Worm (Caenorhabditis elegans) whole organism, young adult: Measurements from ENCODE around the gene F36H1.3.
A peak's percentile ranks its signal among the peaks of the same experiment; 100 is the strongest.

Experiments used
- B0019.2 ChIP-seq: fragments of 200-800 bp; sonication (Bioruptor generic); conservative IDR thresholded peaks from 2 replicates; pipeline ENCODE4 v1.3.6; 2022; ENCODE audit warnings: missing genetic modification reagents, missing genetic modification characterization, missing compliant biosample characterization
- B0261.1 ChIP-seq: sonication (generic microtip); optimal IDR thresholded peaks from 2 replicates; lab custom pipeline; 2016; ENCODE audit warnings: mild to moderate bottlenecking, missing genetic modification characterization, moderate library complexity, missing compliant biosample characterization
- C17E4.6 ChIP-seq: fragments of 200-800 bp; sonication (Bioruptor generic); IDR thresholded peaks from 2 replicates; pipeline ENCODE4 v1.3.6; 2022; ENCODE audit warnings: missing genetic modification reagents, missing genetic modification characterization, missing compliant biosample characterization
- Y79H2A.3 ChIP-seq: fragments of 200-800 bp; sonication (Bioruptor generic); conservative IDR thresholded peaks from 2 replicates; pipeline ENCODE4 v1.3.6; 2022; ENCODE audit warnings: missing genetic modification reagents, missing genetic modification characterization, missing compliant biosample characterization
- ZK185.1 ChIP-seq: sonication (generic microtip); optimal IDR thresholded peaks from 2 replicates; lab custom pipeline; 2016; ENCODE audit warnings: mild to moderate bottlenecking, missing genetic modification characterization, missing compliant biosample characterization; ENCODE audit not compliant: poor library complexity, severe bottlenecking
- akir-1 ChIP-seq: fragments of 200-800 bp; sonication (Bioruptor generic); optimal IDR thresholded peaks from 2 replicates; lab custom pipeline; 2018; ENCODE audit warnings: mild to moderate bottlenecking, missing genetic modification characterization, moderate library complexity, missing compliant biosample characterization
- aptf-2 ChIP-seq: fragments of 200-800 bp; sonication (Bioruptor generic); conservative IDR thresholded peaks from 2 replicates; pipeline ENCODE4 v1.3.6; 2022; ENCODE audit warnings: missing genetic modification reagents, missing genetic modification characterization, missing compliant biosample characterization
- bed-2 ChIP-seq: fragments of 200-800 bp; sonication (Bioruptor generic); IDR thresholded peaks from 2 replicates; pipeline ENCODE4 v1.3.6; 2022; ENCODE audit warnings: missing genetic modification reagents, missing genetic modification characterization, missing compliant biosample characterization
- cebp-2 ChIP-seq: fragments of 200-800 bp; sonication (Bioruptor generic); IDR thresholded peaks from 2 replicates; pipeline ENCODE4 v1.3.6; 2022; ENCODE audit warnings: missing genetic modification characterization, missing compliant biosample characterization
- ceh-91 ChIP-seq: fragments of 200-800 bp; sonication (Bioruptor generic); IDR thresholded peaks from 2 replicates; pipeline ENCODE4 v1.3.6; 2022; ENCODE audit warnings: missing genetic modification reagents, missing genetic modification characterization, missing compliant biosample characterization
- die-1 ChIP-seq: sonication (generic microtip); optimal IDR thresholded peaks from 2 replicates; lab custom pipeline; 2016; ENCODE audit warnings: missing genotype, mild to moderate bottlenecking, missing genetic modification characterization, missing compliant biosample characterization
- dox-1 ChIP-seq: fragments of 200-800 bp; sonication (Bioruptor generic); IDR thresholded peaks from 2 replicates; pipeline ENCODE4 v1.3.6; 2022; ENCODE audit warnings: missing genetic modification reagents, missing genetic modification characterization, missing compliant biosample characterization
- dpff-1 ChIP-seq: sonication (generic microtip); optimal IDR thresholded peaks from 2 replicates; lab custom pipeline; 2017; ENCODE audit warnings: mild to moderate bottlenecking, missing genetic modification characterization, missing compliant biosample characterization
- dpl-1 ChIP-seq: fragments of 150-350 bp; optimal IDR thresholded peaks from 2 replicates; lab custom pipeline; 2014; ENCODE audit warnings: missing biosample characterization, missing genetic modification reagents, missing genetic modification characterization
- egl-44 ChIP-seq: fragments of 200-800 bp; sonication (Bioruptor generic); IDR thresholded peaks from 2 replicates; pipeline ENCODE4 v1.3.6; 2022; ENCODE audit warnings: missing genetic modification reagents, missing genetic modification characterization, missing compliant biosample characterization
- hmg-1.2 ChIP-seq: fragments of 200-800 bp; sonication (Bioruptor generic); IDR thresholded peaks from 2 replicates; pipeline ENCODE4 v1.3.6; 2022; ENCODE audit warnings: missing genetic modification reagents, missing genetic modification characterization, missing compliant biosample characterization
- lag-1 ChIP-seq: fragments of 200-800 bp; sonication (Bioruptor generic); IDR thresholded peaks from 2 replicates; pipeline ENCODE4 v1.3.6; 2022; ENCODE audit warnings: missing genetic modification reagents, missing genetic modification characterization, missing compliant biosample characterization
- let-526 ChIP-seq: fragments of 200-800 bp; sonication (Bioruptor generic); IDR thresholded peaks from 2 replicates; pipeline ENCODE4 v1.3.6; 2022; ENCODE audit warnings: missing genetic modification reagents, missing genetic modification characterization, missing compliant biosample characterization
- lin-26 ChIP-seq: fragments of 200-800 bp; sonication (Bioruptor generic); IDR thresholded peaks from 2 replicates; pipeline ENCODE4 v1.3.6; 2022; ENCODE audit warnings: missing genetic modification reagents, missing genetic modification characterization, missing compliant biosample characterization
- lin-54 ChIP-seq: fragments of 200-800 bp; sonication (Bioruptor generic); optimal IDR thresholded peaks from 2 replicates; lab custom pipeline; 2018; ENCODE audit warnings: mild to moderate bottlenecking, missing genetic modification characterization, missing compliant biosample characterization
- lir-1 ChIP-seq: fragments of 200-800 bp; sonication (Bioruptor generic); conservative IDR thresholded peaks from 2 replicates; pipeline ENCODE4 v1.3.6; 2022; ENCODE audit warnings: missing genetic modification reagents, missing genetic modification characterization, missing compliant biosample characterization
- lsy-27 ChIP-seq: sonication (generic microtip); optimal IDR thresholded peaks from 2 replicates; lab custom pipeline; 2017; ENCODE audit warnings: missing genetic modification characterization, mild to moderate bottlenecking, missing compliant biosample characterization, antibody characterized with exemption, missing genotype, borderline replicate concordance; ENCODE audit not compliant: insufficient read depth
- madf-10 ChIP-seq: sonication (generic microtip); optimal IDR thresholded peaks from 2 replicates; lab custom pipeline; 2016; ENCODE audit warnings: mild to moderate bottlenecking, missing genetic modification characterization, missing compliant biosample characterization
- madf-3 ChIP-seq: fragments of 200-800 bp; sonication (Bioruptor generic); IDR thresholded peaks from 2 replicates; pipeline ENCODE4 v1.3.6; 2022; ENCODE audit warnings: missing genetic modification reagents, missing genetic modification characterization, missing compliant biosample characterization
- madf-6 ChIP-seq: fragments of 200-800 bp; sonication (Bioruptor generic); IDR thresholded peaks from 2 replicates; pipeline ENCODE4 v1.3.6; 2022; ENCODE audit warnings: missing genetic modification reagents, missing genetic modification characterization, missing compliant biosample characterization
- nfya-2 ChIP-seq: fragments of 200-800 bp; sonication (Bioruptor generic); IDR thresholded peaks from 2 replicates; pipeline ENCODE4 v1.3.6; 2022; ENCODE audit warnings: missing genetic modification reagents, missing genetic modification characterization, missing compliant biosample characterization
- nfyb-1 ChIP-seq: fragments of 200-800 bp; sonication (Bioruptor generic); IDR thresholded peaks from 2 replicates; pipeline ENCODE4 v1.3.6; 2022; ENCODE audit warnings: missing genetic modification reagents, missing genetic modification characterization, missing compliant biosample characterization
- nhr-179 ChIP-seq: sonication (generic microtip); optimal IDR thresholded peaks from 2 replicates; lab custom pipeline; 2016; ENCODE audit warnings: mild to moderate bottlenecking, missing genetic modification characterization, missing compliant biosample characterization
- nhr-80 ChIP-seq: sonication (generic microtip); optimal IDR thresholded peaks from 2 replicates; lab custom pipeline; 2016; ENCODE audit warnings: missing genetic modification characterization, missing compliant biosample characterization
- pha-4 ChIP-seq: fragments of 150-350 bp; sonication (generic microtip); optimal IDR thresholded peaks from 2 replicates; lab custom pipeline; 2014; ENCODE audit warnings: missing biosample characterization, missing genetic modification reagents, missing genetic modification characterization
- sea-2 ChIP-seq: fragments of 200-800 bp; sonication (Bioruptor generic); IDR thresholded peaks from 2 replicates; pipeline ENCODE4 v1.3.6; 2022; ENCODE audit warnings: missing genetic modification characterization, missing compliant biosample characterization
- snpc-1.1 ChIP-seq: sonication (generic microtip); optimal IDR thresholded peaks from 2 replicates; lab custom pipeline; 2017; ENCODE audit warnings: missing genetic modification characterization, mild to moderate bottlenecking, missing compliant biosample characterization, antibody characterized with exemption, moderate library complexity, missing genotype, missing genetic modification reagents; ENCODE audit not compliant: insufficient read depth
- snpc-4 ChIP-seq, 5 experiments: fragments of 150-350 bp in 1 of 5; sonication (generic microtip) in 4 of 5; optimal IDR thresholded peaks; 2 replicates each; lab custom pipeline; 2014 to 2018; ENCODE audit warnings: missing genetic modification characterization in 5 of 5, missing biosample characterization in 3 of 5, antibody characterized with exemption in 2 of 5, mild to moderate bottlenecking in 2 of 5, missing compliant biosample characterization in 2 of 5, missing genotype in 2 of 5, moderate library complexity in 2 of 5, missing genetic modification reagents in 1 of 5
- somi-1 ChIP-seq: fragments of 200-800 bp; sonication (Bioruptor generic); optimal IDR thresholded peaks from 2 replicates; lab custom pipeline; 2018; ENCODE audit warnings: mild to moderate bottlenecking, missing genetic modification characterization, missing compliant biosample characterization
- tlf-1 ChIP-seq: fragments of 200-800 bp; sonication (Bioruptor generic); optimal IDR thresholded peaks from 2 replicates; lab custom pipeline; 2018; ENCODE audit warnings: mild to moderate bottlenecking, missing genetic modification characterization, missing compliant biosample characterization
- unc-130 ChIP-seq: sonication (generic microtip); optimal IDR thresholded peaks from 2 replicates; lab custom pipeline; 2016; ENCODE audit warnings: missing genetic modification reagents, missing genetic modification characterization, missing compliant biosample characterization

F36H1.3 gene

DNA sequence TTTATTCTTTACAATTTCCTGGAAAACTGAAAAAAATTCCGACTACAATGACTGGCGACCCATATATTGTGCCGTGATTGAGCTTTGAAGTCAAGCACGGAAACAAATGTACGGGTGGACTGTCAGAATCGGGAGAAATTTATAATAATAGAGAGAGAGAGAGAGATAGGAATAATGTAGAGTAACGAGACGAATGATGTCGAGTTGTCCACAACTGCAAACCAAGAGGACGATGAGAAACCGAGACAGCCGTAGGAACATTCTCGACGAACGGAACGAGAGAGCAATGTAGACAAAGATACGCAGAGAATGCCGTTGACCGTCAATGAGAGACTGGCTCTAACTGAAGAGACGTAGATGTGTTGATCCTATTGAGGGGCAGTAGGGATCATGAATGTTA lies 22.4 kb upstream of the F36H1.3 start (continued):
- peak; percentile 67 for TF ChIP-seq madf-10 (tag; lab: Kevin White, UChicago)
- no peak for TF ChIP-seq ceh-91 (GFP tag; lab: Robert Waterston, UW)
- TF ChIP-seq pha-4 (tag; lab: Kevin White, UChicago) = no peak
- no peak for TF ChIP-seq somi-1 (GFP tag; lab: Kevin White, UChicago)
- peak; percentile 58; the same call in 1 of the 2 replicates for TF ChIP-seq nfyb-1 (GFP tag; lab: Robert Waterston, UW)
- TF ChIP-seq tlf-1 (GFP tag; lab: Kevin White, UChicago) = peak; percentile 42
- peak; percentile 31 for TF ChIP-seq ZK185.1 (tag; lab: Kevin White, UChicago)
- no peak for TF ChIP-seq C17E4.6 (GFP tag; lab: Robert Waterston, UW)
- TF ChIP-seq aptf-2 (GFP tag; lab: Robert Waterston, UW) = no peak
- no peak for TF ChIP-seq snpc-4 (GFP tag; optimal IDR thresholded peaks at IDR 0.05; lab: Kevin White, UChicago)
- peak in 3 of 4 experiments; percentile 7 to 44 (median 33) for TF ChIP-seq snpc-4 (tag; optimal IDR thresholded peaks at IDR 0.05; lab: Kevin White, UChicago)
- no peak for TF ChIP-seq snpc-1.1 (tag; lab: Kevin White, UChicago)
- TF ChIP-seq die-1 = no peak
- TF ChIP-seq dox-1 = peak; percentile 49; the same call in 1 of the 2 replicates
- TF ChIP-seq B0261.1 = no peak
- TF ChIP-seq B0019.2 (GFP tag; lab: Robert Waterston, UW) = no peak
- TF ChIP-seq lsy-27 = no peak
- TF ChIP-seq madf-3 (GFP tag; lab: Robert Waterston, UW) = no peak
- TF ChIP-seq hmg-1.2 (GFP tag; lab: Robert Waterston, UW) = peak; percentile 92
- no peak for TF ChIP-seq bed-2 (GFP tag; lab: Robert Waterston, UW)
- no peak for TF ChIP-seq unc-130 (GFP tag; lab: Kevin White, UChicago)
- no peak for TF ChIP-seq lin-26
- TF ChIP-seq dpff-1 (tag; lab: Kevin White, UChicago) = no peak
- TF ChIP-seq dpl-1 (GFP tag; lab: Kevin White, UChicago) = no peak
- TF ChIP-seq lag-1 (GFP tag; lab: Robert Waterston, UW) = no peak
- TF ChIP-seq cebp-2 (GFP tag; lab: Robert Waterston, UW) = no peak
- no peak for TF ChIP-seq nhr-179
- no peak for TF ChIP-seq Y79H2A.3 (GFP tag; lab: Robert Waterston, UW)
- TF ChIP-seq, all 124 proteins: peak for 31

DNA sequence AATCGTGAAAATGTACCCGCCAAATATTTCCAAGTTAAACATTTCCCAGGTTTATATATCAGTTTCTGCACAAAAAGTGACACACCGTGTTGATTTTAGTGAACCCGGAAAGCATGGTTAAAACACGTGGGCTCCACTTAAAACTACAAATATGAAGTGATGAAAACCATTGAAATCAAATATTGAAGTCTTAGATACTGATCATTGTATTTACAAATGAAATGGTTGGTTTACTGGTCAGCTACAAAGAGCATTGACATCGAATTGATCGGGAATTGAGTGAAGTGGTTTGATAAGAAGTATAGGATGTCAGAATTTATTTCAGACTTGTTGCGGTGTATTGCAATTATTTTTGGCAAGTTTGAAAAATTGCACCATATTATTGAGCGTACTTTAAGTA lies 20.5 kb upstream of the F36H1.3 start, which contains the start of gene hrg-5:
hrg-5 (minus strand) TSS at position 17 of the 400 bp plus-strand sequence.
- no peak for TF ChIP-seq akir-1 (GFP tag; lab: Kevin White, UChicago)
- peak; percentile 66 for TF ChIP-seq nhr-80 (tag; lab: Kevin White, UChicago)
- TF ChIP-seq lir-1 (GFP tag; lab: Robert Waterston, UW) = no peak

- TF ChIP-seq let-526 (GFP tag; lab: Robert Waterston, UW) (no peak), nfya-2 (GFP tag; lab: Robert Waterston, UW) (no peak), dpff-1 (tag; lab: Kevin White, UChicago) (no peak), madf-6 (GFP tag; lab: Robert Waterston, UW) (no peak), lin-54 (GFP tag; lab: Kevin White, UChicago) (no peak), sea-2 (GFP tag; lab: Robert Waterston, UW) (no peak), egl-44 (GFP tag; lab: Robert Waterston, UW) (no peak)
Measured at ce11 chrIV:11030117-11030516, 19.8 kb upstream of the F36H1.3 start.
